Worm (Caenorhabditis elegans): ENCODE results near the gene degt-1.

Gene degt-1

ce11 chrV:10580638-10581037 is 40.5 kb downstream of the degt-1 start:
- TF ChIP-seq tra-4 (tag; optimal IDR thresholded peaks at IDR 0.05) (no peak), pes-1 (GFP tag; IDR thresholded peaks at IDR 0.05) (no peak)

- TF ChIP-seq aly-1 (tag; optimal IDR thresholded peaks at IDR 0.05), result no peak
- TF ChIP-seq ceh-36 (tag; optimal IDR thresholded peaks at IDR 0.05), result no peak
- TF ChIP-seq pes-1 (GFP tag; IDR thresholded peaks at IDR 0.05), result no peak
- TF ChIP-seq ceh-13 (GFP tag; optimal IDR thresholded peaks at IDR 0.05), result no peak
- TF ChIP-seq flt-1 (GFP tag; IDR thresholded peaks at IDR 0.05), result no peak
- TF ChIP-seq tra-4 (tag; optimal IDR thresholded peaks at IDR 0.05), result no peak
- TF ChIP-seq hnd-1 (tag; optimal IDR thresholded peaks at IDR 0.05), result no peak
- TF ChIP-seq hmbx-1 (tag; optimal IDR thresholded peaks at IDR 0.05), result no peak
- TF ChIP-seq sea-1 (GFP tag; conservative IDR thresholded peaks at IDR 0.05), result no peak
- TF ChIP-seq tbx-37 (GFP tag; conservative IDR thresholded peaks at IDR 0.05), result no peak
- no peak for TF ChIP-seq F13C5.2 (tag; optimal IDR thresholded peaks at IDR 0.05)
Observed at ce11 chrV:10581837-10582300, 41.7 kb downstream of the degt-1 start, which contains the start of gene T21C9.6. Gene T21C9.6, plus strand, starts transcription at chrV:10581887.

ce11 chrV:10588694-10589093 is 48.6 kb downstream of the degt-1 start, which contains the start of gene srg-32:
Gene srg-32, minus strand, starts transcription at chrV:10588794.
- TF ChIP-seq hmbx-1 (tag; optimal IDR thresholded peaks at IDR 0.05), result no peak
- TF ChIP-seq ceh-36 (tag; optimal IDR thresholded peaks at IDR 0.05), result no peak
- TF ChIP-seq scrt-1 (GFP tag; IDR thresholded peaks at IDR 0.05), result no peak
- no peak for TF ChIP-seq tra-4 (tag; optimal IDR thresholded peaks at IDR 0.05)
- no peak for TF ChIP-seq F13C5.2 (tag; optimal IDR thresholded peaks at IDR 0.05)
- no peak for TF ChIP-seq flt-1 (GFP tag; IDR thresholded peaks at IDR 0.05)
- no peak for TF ChIP-seq pes-1 (GFP tag; IDR thresholded peaks at IDR 0.05)
- no peak for TF ChIP-seq ceh-13 (GFP tag; optimal IDR thresholded peaks at IDR 0.05)
- TF ChIP-seq ama-1 (optimal IDR thresholded peaks at IDR 0.05), result no peak
- TF ChIP-seq ets-7 (tag; optimal IDR thresholded peaks at IDR 0.05), result no peak

ce11 chrV:10589774-10590528 is 49.8 kb downstream of the degt-1 start, which contains the start of gene ttr-23:
Gene ttr-23, minus strand, starts transcription at chrV:10589860.
- TF ChIP-seq tbx-37 (GFP tag; conservative IDR thresholded peaks at IDR 0.05) (no peak), aly-1 (tag; optimal IDR thresholded peaks at IDR 0.05) (no peak)

DNA sequence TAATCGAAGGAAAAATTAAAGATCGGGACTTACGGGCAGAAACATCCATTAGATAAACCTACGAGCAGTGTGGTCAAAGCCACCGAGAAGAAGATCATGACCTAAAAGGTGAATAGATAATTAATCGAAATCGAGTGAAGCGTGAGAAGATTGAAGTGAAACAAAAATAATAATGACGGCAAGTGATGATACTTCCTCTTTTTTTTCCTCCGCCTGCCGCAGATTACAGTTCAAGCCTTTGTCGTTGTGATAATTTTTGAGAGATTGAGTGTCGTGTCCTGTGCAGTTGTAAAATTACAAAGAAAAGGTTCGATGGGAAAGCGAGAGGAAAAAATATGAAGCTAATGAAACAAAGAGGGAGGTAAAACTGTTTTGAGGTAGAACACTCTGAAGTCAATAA is 52.4 kb downstream of the degt-1 start, which contains the start of gene T21C9.9:
Gene T21C9.9, minus strand, starts transcription at position 101 of the 400 bp plus-strand sequence.
- TF ChIP-seq ets-7 (tag; optimal IDR thresholded peaks at IDR 0.05) (no peak), scrt-1 (GFP tag; IDR thresholded peaks at IDR 0.05) (no peak), aly-1 (tag; optimal IDR thresholded peaks at IDR 0.05) (no peak), tbx-11 (GFP tag; IDR thresholded peaks at IDR 0.05) (no peak)

DNA sequence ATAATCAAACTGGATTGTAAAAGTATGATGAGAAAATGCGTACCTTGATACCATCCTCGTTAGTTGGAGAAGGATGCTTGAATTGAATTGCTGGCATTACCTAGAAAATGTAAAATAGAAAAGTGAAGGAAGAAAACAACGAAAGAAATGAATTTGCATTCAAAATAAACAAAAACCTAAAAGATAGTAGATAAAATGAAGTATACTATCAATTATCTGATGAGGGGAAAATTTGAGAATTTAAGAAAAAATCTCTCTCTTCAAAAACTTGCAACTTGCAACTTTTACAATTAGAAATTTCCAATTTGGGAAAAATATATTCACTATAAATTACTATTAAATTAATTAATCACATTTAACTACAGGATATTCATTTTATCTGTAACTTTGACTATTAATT is 54.7 kb downstream of the degt-1 start, which contains the start of gene T21C9.11:
Gene T21C9.11, minus strand, starts transcription at position 101 of the 400 bp plus-strand sequence.
- TF ChIP-seq F13C5.2 (tag; optimal IDR thresholded peaks at IDR 0.05) (no peak), pes-1 (GFP tag; IDR thresholded peaks at IDR 0.05) (no peak), ets-7 (tag; optimal IDR thresholded peaks at IDR 0.05) (no peak), tbx-11 (GFP tag; IDR thresholded peaks at IDR 0.05) (no peak), hmbx-1 (tag; optimal IDR thresholded peaks at IDR 0.05) (no peak), ama-1 (optimal IDR thresholded peaks at IDR 0.05) (no peak), scrt-1 (GFP tag; IDR thresholded peaks at IDR 0.05) (no peak), aly-1 (tag; optimal IDR thresholded peaks at IDR 0.05) (no peak)
